Worm (Caenorhabditis elegans) whole organism, young adult: ENCODE results near the gene tgt-2.
A peak's percentile ranks its signal among the peaks of the same experiment; 100 is the strongest.

Experiments
- B0336.3 ChIP-seq: fragments of 200-800 bp; sonication (Bioruptor generic); IDR thresholded peaks from 2 replicates; pipeline ENCODE4 v1.3.6; 2022; ENCODE audit warnings: missing genetic modification characterization, missing compliant biosample characterization
- C06A6.2 ChIP-seq: fragments of 200-800 bp; sonication (Bioruptor generic); conservative IDR thresholded peaks from 2 replicates; pipeline ENCODE4 v1.3.6; 2022; ENCODE audit warnings: missing genetic modification characterization, missing compliant biosample characterization
- C17E4.6 ChIP-seq: fragments of 200-800 bp; sonication (Bioruptor generic); IDR thresholded peaks from 2 replicates; pipeline ENCODE4 v1.3.6; 2022; ENCODE audit warnings: missing genetic modification reagents, missing genetic modification characterization, missing compliant biosample characterization
- F37B4.10 ChIP-seq: fragments of 200-800 bp; sonication (Bioruptor generic); IDR thresholded peaks from 2 replicates; pipeline ENCODE4 v1.3.6; 2022; ENCODE audit warnings: missing genetic modification characterization, missing compliant biosample characterization
- F52B5.7 ChIP-seq: sonication (generic microtip); optimal IDR thresholded peaks from 2 replicates; lab custom pipeline; 2016; ENCODE audit warnings: mild to moderate bottlenecking, missing genetic modification characterization, missing compliant biosample characterization
- K11D2.4 ChIP-seq: fragments of 200-800 bp; sonication (Bioruptor generic); IDR thresholded peaks from 2 replicates; pipeline ENCODE4 v1.3.6; 2022; ENCODE audit warnings: missing genetic modification reagents, missing genetic modification characterization, missing compliant biosample characterization
- T07F8.4 ChIP-seq: sonication (generic microtip); optimal IDR thresholded peaks from 2 replicates; lab custom pipeline; 2016; ENCODE audit warnings: mild to moderate bottlenecking, missing genetic modification characterization, moderate library complexity, missing compliant biosample characterization
- Y56A3A.18 ChIP-seq: fragments of 200-800 bp; sonication (Bioruptor generic); IDR thresholded peaks from 2 replicates; pipeline ENCODE4 v1.3.6; 2022; ENCODE audit warnings: missing genetic modification reagents, missing genetic modification characterization, missing compliant biosample characterization
- Y79H2A.3 ChIP-seq: fragments of 200-800 bp; sonication (Bioruptor generic); conservative IDR thresholded peaks from 2 replicates; pipeline ENCODE4 v1.3.6; 2022; ENCODE audit warnings: missing genetic modification reagents, missing genetic modification characterization, missing compliant biosample characterization
- Y95B8A.8 ChIP-seq: fragments of 200-800 bp; sonication (Bioruptor generic); IDR thresholded peaks from 2 replicates; pipeline ENCODE4 v1.3.6; 2022; ENCODE audit warnings: missing genetic modification reagents, missing genetic modification characterization, missing compliant biosample characterization
- attf-5 ChIP-seq: fragments of 200-800 bp; sonication (Bioruptor generic); optimal IDR thresholded peaks from 2 replicates; lab custom pipeline; 2018; ENCODE audit warnings: mild to moderate bottlenecking, missing genetic modification characterization, missing compliant biosample characterization
- attf-6 ChIP-seq: fragments of 200-800 bp; sonication (Bioruptor generic); IDR thresholded peaks from 2 replicates; pipeline ENCODE4 v1.3.6; 2022; ENCODE audit warnings: missing genetic modification reagents, missing genetic modification characterization, missing compliant biosample characterization
- bed-1 ChIP-seq: fragments of 200-800 bp; sonication (Bioruptor generic); IDR thresholded peaks from 2 replicates; pipeline ENCODE4 v1.3.6; 2022; ENCODE audit warnings: missing genetic modification reagents, missing genetic modification characterization, missing compliant biosample characterization
- bed-2 ChIP-seq: fragments of 200-800 bp; sonication (Bioruptor generic); IDR thresholded peaks from 2 replicates; pipeline ENCODE4 v1.3.6; 2022; ENCODE audit warnings: missing genetic modification reagents, missing genetic modification characterization, missing compliant biosample characterization
- ceh-100 ChIP-seq: fragments of 200-800 bp; sonication (Bioruptor generic); IDR thresholded peaks from 2 replicates; pipeline ENCODE4 v1.3.6; 2022; ENCODE audit warnings: missing genetic modification reagents, missing genetic modification characterization, missing compliant biosample characterization
- ceh-40 ChIP-seq: fragments of 200-800 bp; sonication (Bioruptor generic); IDR thresholded peaks from 2 replicates; pipeline ENCODE4 v1.3.6; 2022; ENCODE audit warnings: missing genetic modification characterization, missing compliant biosample characterization
- ceh-79 ChIP-seq: sonication (generic microtip); optimal IDR thresholded peaks from 2 replicates; lab custom pipeline; 2017; ENCODE audit warnings: mild to moderate bottlenecking, missing genetic modification characterization, missing compliant biosample characterization
- die-1 ChIP-seq: sonication (generic microtip); optimal IDR thresholded peaks from 2 replicates; lab custom pipeline; 2016; ENCODE audit warnings: missing genotype, mild to moderate bottlenecking, missing genetic modification characterization, missing compliant biosample characterization
- dpff-1 ChIP-seq: sonication (generic microtip); optimal IDR thresholded peaks from 2 replicates; lab custom pipeline; 2017; ENCODE audit warnings: mild to moderate bottlenecking, missing genetic modification characterization, missing compliant biosample characterization
- efl-1 ChIP-seq: fragments of 150-350 bp; optimal IDR thresholded peaks from 2 replicates; lab custom pipeline; 2014; ENCODE audit warnings: missing biosample characterization, missing genetic modification reagents, missing genetic modification characterization
- egl-18 ChIP-seq: fragments of 200-800 bp; sonication (Bioruptor generic); IDR thresholded peaks from 2 replicates; pipeline ENCODE4 v1.3.6; 2022; ENCODE audit warnings: missing genetic modification reagents, missing genetic modification characterization, missing compliant biosample characterization
- egl-44 ChIP-seq: fragments of 200-800 bp; sonication (Bioruptor generic); IDR thresholded peaks from 2 replicates; pipeline ENCODE4 v1.3.6; 2022; ENCODE audit warnings: missing genetic modification reagents, missing genetic modification characterization, missing compliant biosample characterization
- egrh-3 ChIP-seq: fragments of 200-800 bp; sonication (Bioruptor generic); IDR thresholded peaks from 2 replicates; pipeline ENCODE4 v1.3.6; 2022; ENCODE audit warnings: missing genetic modification reagents, missing genetic modification characterization, missing compliant biosample characterization
- gei-17 ChIP-seq: fragments of 200-800 bp; sonication (Bioruptor generic); optimal IDR thresholded peaks from 2 replicates; lab custom pipeline; 2018; ENCODE audit warnings: mild to moderate bottlenecking, missing genetic modification characterization, missing compliant biosample characterization
- hmg-1.2 ChIP-seq: fragments of 200-800 bp; sonication (Bioruptor generic); IDR thresholded peaks from 2 replicates; pipeline ENCODE4 v1.3.6; 2022; ENCODE audit warnings: missing genetic modification reagents, missing genetic modification characterization, missing compliant biosample characterization
- hsf-1 ChIP-seq: fragments of 200-800 bp; sonication (Bioruptor generic); IDR thresholded peaks from 2 replicates; pipeline ENCODE4 v1.3.6; 2022; ENCODE audit warnings: missing genetic modification reagents, missing genetic modification characterization, missing compliant biosample characterization
- let-526 ChIP-seq: fragments of 200-800 bp; sonication (Bioruptor generic); IDR thresholded peaks from 2 replicates; pipeline ENCODE4 v1.3.6; 2022; ENCODE audit warnings: missing genetic modification reagents, missing genetic modification characterization, missing compliant biosample characterization
- lin-26 ChIP-seq: fragments of 200-800 bp; sonication (Bioruptor generic); IDR thresholded peaks from 2 replicates; pipeline ENCODE4 v1.3.6; 2022; ENCODE audit warnings: missing genetic modification reagents, missing genetic modification characterization, missing compliant biosample characterization
- lin-35 ChIP-seq, 3 experiments: fragments of 150-350 bp in 2 of 3; sonication (generic microtip) in 1 of 3; optimal IDR thresholded peaks; 2 replicates each; lab custom pipeline; 2014 to 2018; ENCODE audit warnings: missing biosample characterization in 3 of 3, missing genetic modification characterization in 3 of 3, missing genetic modification reagents in 3 of 3
- lin-54 ChIP-seq: fragments of 200-800 bp; sonication (Bioruptor generic); optimal IDR thresholded peaks from 2 replicates; lab custom pipeline; 2018; ENCODE audit warnings: mild to moderate bottlenecking, missing genetic modification characterization, missing compliant biosample characterization
- lir-1 ChIP-seq: fragments of 200-800 bp; sonication (Bioruptor generic); conservative IDR thresholded peaks from 2 replicates; pipeline ENCODE4 v1.3.6; 2022; ENCODE audit warnings: missing genetic modification reagents, missing genetic modification characterization, missing compliant biosample characterization
- lsl-1 ChIP-seq: fragments of 200-800 bp; sonication (Bioruptor generic); optimal IDR thresholded peaks from 2 replicates; lab custom pipeline; 2018; ENCODE audit warnings: mild to moderate bottlenecking, missing genetic modification characterization, moderate library complexity, missing compliant biosample characterization
- lsy-27 ChIP-seq: sonication (generic microtip); optimal IDR thresholded peaks from 2 replicates; lab custom pipeline; 2017; ENCODE audit warnings: missing genetic modification characterization, mild to moderate bottlenecking, missing compliant biosample characterization, antibody characterized with exemption, missing genotype, borderline replicate concordance; ENCODE audit not compliant: insufficient read depth
- madf-10 ChIP-seq: sonication (generic microtip); optimal IDR thresholded peaks from 2 replicates; lab custom pipeline; 2016; ENCODE audit warnings: mild to moderate bottlenecking, missing genetic modification characterization, missing compliant biosample characterization
- madf-3 ChIP-seq: fragments of 200-800 bp; sonication (Bioruptor generic); IDR thresholded peaks from 2 replicates; pipeline ENCODE4 v1.3.6; 2022; ENCODE audit warnings: missing genetic modification reagents, missing genetic modification characterization, missing compliant biosample characterization
- madf-6 ChIP-seq: fragments of 200-800 bp; sonication (Bioruptor generic); IDR thresholded peaks from 2 replicates; pipeline ENCODE4 v1.3.6; 2022; ENCODE audit warnings: missing genetic modification reagents, missing genetic modification characterization, missing compliant biosample characterization
- nfya-1 ChIP-seq: sonication (generic microtip); optimal IDR thresholded peaks from 2 replicates; lab custom pipeline; 2017; ENCODE audit warnings: antibody characterized with exemption, missing compliant biosample characterization, missing genetic modification characterization, borderline replicate concordance; ENCODE audit not compliant: insufficient read depth
- nhr-80 ChIP-seq: sonication (generic microtip); optimal IDR thresholded peaks from 2 replicates; lab custom pipeline; 2016; ENCODE audit warnings: missing genetic modification characterization, missing compliant biosample characterization
- nhr-90 ChIP-seq: sonication (generic microtip); optimal IDR thresholded peaks from 2 replicates; lab custom pipeline; 2016; ENCODE audit warnings: missing genotype, mild to moderate bottlenecking, missing genetic modification characterization, missing compliant biosample characterization
- rcor-1 ChIP-seq: fragments of 200-800 bp; sonication (Bioruptor generic); IDR thresholded peaks from 2 replicates; pipeline ENCODE4 v1.3.6; 2022; ENCODE audit warnings: missing genetic modification reagents, missing genetic modification characterization, missing compliant biosample characterization
- snpc-1.1 ChIP-seq: sonication (generic microtip); optimal IDR thresholded peaks from 2 replicates; lab custom pipeline; 2017; ENCODE audit warnings: missing genetic modification characterization, mild to moderate bottlenecking, missing compliant biosample characterization, antibody characterized with exemption, moderate library complexity, missing genotype, missing genetic modification reagents; ENCODE audit not compliant: insufficient read depth
- snpc-3.4 ChIP-seq: sonication (generic microtip); optimal IDR thresholded peaks from 2 replicates; lab custom pipeline; 2017; ENCODE audit warnings: missing genetic modification characterization, mild to moderate bottlenecking, missing compliant biosample characterization, antibody characterized with exemption, moderate library complexity, missing genotype, missing genetic modification reagents
- sptf-2 ChIP-seq: fragments of 200-800 bp; sonication (Bioruptor generic); optimal IDR thresholded peaks from 2 replicates; lab custom pipeline; 2018; ENCODE audit warnings: mild to moderate bottlenecking, missing genetic modification characterization, missing compliant biosample characterization
- tbp1 ChIP-seq: fragments of 200-800 bp; sonication (Bioruptor generic); optimal IDR thresholded peaks from 2 replicates; lab custom pipeline; 2018; ENCODE audit warnings: mild to moderate bottlenecking, missing genetic modification characterization, missing compliant biosample characterization
- ztf-22 ChIP-seq: fragments of 200-800 bp; sonication (Bioruptor generic); optimal IDR thresholded peaks from 2 replicates; lab custom pipeline; 2018; ENCODE audit warnings: mild to moderate bottlenecking, missing genetic modification characterization, moderate library complexity, missing compliant biosample characterization
- ztf-6 ChIP-seq: fragments of 200-800 bp; sonication (Bioruptor generic); IDR thresholded peaks from 2 replicates; pipeline ENCODE4 v1.3.6; 2022; ENCODE audit warnings: missing genetic modification reagents, missing genetic modification characterization, missing compliant biosample characterization

The tgt-2 gene

ce11 chrV:19050438-19050837 lies 52.3 kb downstream of the tgt-2 start, which contains the start of gene asp-1 (continued):
- TF ChIP-seq let-526 (GFP tag; lab: Robert Waterston, UW): no peak
- no peak for TF ChIP-seq F37B4.10 (GFP tag; lab: Robert Waterston, UW)
- peak; percentile 36; the same call in 1 of the 2 replicates for TF ChIP-seq C06A6.2 (GFP tag; lab: Robert Waterston, UW)
- TF ChIP-seq Y56A3A.18: no peak; the same call in 1 of the 2 replicates
- TF ChIP-seq madf-10 (tag; lab: Kevin White, UChicago): no peak
- no peak for TF ChIP-seq dpff-1 (tag; lab: Kevin White, UChicago)
- peak; percentile 54; the same call in 1 of the 2 replicates for TF ChIP-seq egrh-3 (GFP tag; lab: Robert Waterston, UW)
- TF ChIP-seq rcor-1 (GFP tag; lab: Robert Waterston, UW): no peak
- no peak for TF ChIP-seq lsl-1 (GFP tag; lab: Kevin White, UChicago)
- TF ChIP-seq ztf-6 (GFP tag; lab: Robert Waterston, UW): no peak
- no peak for TF ChIP-seq snpc-1.1 (tag; lab: Kevin White, UChicago)
- TF ChIP-seq snpc-3.4: no peak
- TF ChIP-seq lsy-27 (tag; lab: Kevin White, UChicago): no peak
- TF ChIP-seq nfya-1: no peak
- TF ChIP-seq Y95B8A.8 (GFP tag; lab: Robert Waterston, UW): peak; percentile 52; the same call in 1 of the 2 replicates
- no peak for TF ChIP-seq attf-6
- TF ChIP-seq attf-5: no peak
- TF ChIP-seq bed-1: no peak
- TF ChIP-seq madf-6 (GFP tag; lab: Robert Waterston, UW): no peak
- TF ChIP-seq ceh-100: no peak
- no peak for TF ChIP-seq C17E4.6
- TF ChIP-seq ceh-79 (tag; lab: Kevin White, UChicago): no peak
- TF ChIP-seq hsf-1 (GFP tag; lab: Robert Waterston, UW): no peak
- TF ChIP-seq B0336.3 (GFP tag; lab: Robert Waterston, UW): peak; percentile 32; the same call in 1 of the 2 replicates
- TF ChIP-seq lir-1 (GFP tag; lab: Robert Waterston, UW): no peak
- no peak for TF ChIP-seq die-1 (tag; lab: Kevin White, UChicago)
- TF ChIP-seq bed-2: no peak
- TF ChIP-seq efl-1 (GFP tag; lab: Kevin White, UChicago): no peak
- TF ChIP-seq madf-3 (GFP tag; lab: Robert Waterston, UW): 0 out of 2 replicates have a peak, but pooled peaks have one; percentile 3
- no peak for TF ChIP-seq K11D2.4 (GFP tag; lab: Robert Waterston, UW)
- no peak for TF ChIP-seq lin-35 (GFP tag; optimal IDR thresholded peaks at IDR 0.05; lab: Kevin White, UChicago)
- no peak for TF ChIP-seq gei-17 (GFP tag; lab: Kevin White, UChicago)
- TF ChIP-seq hmg-1.2 (GFP tag; lab: Robert Waterston, UW): 0 out of 2 replicates have a peak, but pooled peaks have one; percentile 12
- TF ChIP-seq ztf-22 (GFP tag; lab: Kevin White, UChicago): no peak
- no peak for TF ChIP-seq T07F8.4 (tag; lab: Kevin White, UChicago)
- no peak for TF ChIP-seq F52B5.7 (tag; lab: Kevin White, UChicago)
- TF ChIP-seq Y79H2A.3 (GFP tag; lab: Robert Waterston, UW): no peak
- TF ChIP-seq lin-54 (GFP tag; lab: Kevin White, UChicago): peak; percentile 16
- TF ChIP-seq nhr-80: no peak
- TF ChIP-seq lin-26 (GFP tag; lab: Robert Waterston, UW): no peak
- TF ChIP-seq sptf-2: no peak
- no peak for TF ChIP-seq egl-18
- no peak for TF ChIP-seq egl-44
- TF ChIP-seq tbp1: no peak
- TF ChIP-seq nhr-90 (tag; lab: Kevin White, UChicago): peak; percentile 24
- no peak for TF ChIP-seq ceh-40 (GFP tag; lab: Robert Waterston, UW)
